Fruit fly (Drosophila melanogaster) whole organism, pupa: ENCODE measurements around the gene CG15308.
A peak's percentile ranks its signal among the peaks of the same experiment; 100 is the strongest.

ENCODE experiments used
- CG10348 ChIP-seq: fragments of 200-800 bp; sonication (Bioruptor generic); IDR thresholded peaks from 2 replicates; pipeline ENCODE4 v1.3.6; 2022; ENCODE audit warnings: missing biosample characterization, missing genetic modification characterization
- CG12605 ChIP-seq: fragments of 200-800 bp; sonication (Bioruptor generic); IDR thresholded peaks from 2 replicates; pipeline ENCODE4 v1.3.6; 2022; ENCODE audit warnings: missing biosample characterization, missing genetic modification characterization
- CG13204 ChIP-seq: fragments of 200-800 bp; sonication (Bioruptor generic); optimal IDR thresholded peaks from 2 replicates; lab custom pipeline; 2018; ENCODE audit warnings: missing biosample characterization, mild to moderate bottlenecking, missing genetic modification characterization, moderate library complexity
- CG14655 ChIP-seq: fragments of 200-800 bp; sonication (Bioruptor generic); optimal IDR thresholded peaks from 3 replicates; lab custom pipeline; 2017; ENCODE audit warnings: mild to moderate bottlenecking, missing biosample characterization, missing genetic modification reagents, missing genetic modification characterization
- CG15710 ChIP-seq: fragments of 200-800 bp; sonication (Bioruptor generic); optimal IDR thresholded peaks from 2 replicates; lab custom pipeline; 2018; ENCODE audit warnings: missing biosample characterization, mild to moderate bottlenecking, missing genetic modification characterization, moderate library complexity
- CG17806 ChIP-seq: fragments of 200-800 bp; sonication (Bioruptor generic); optimal IDR thresholded peaks from 2 replicates; lab custom pipeline; 2018; ENCODE audit warnings: missing biosample characterization, mild to moderate bottlenecking, missing genetic modification characterization, moderate library complexity
- CG32121 ChIP-seq: fragments of 200-800 bp; sonication (Bioruptor generic); IDR thresholded peaks from 2 replicates; pipeline ENCODE4 v1.3.6; 2022; ENCODE audit warnings: missing biosample characterization, missing genetic modification characterization
- CG34367 ChIP-seq: fragments of 200-800 bp; sonication (Bioruptor generic); optimal IDR thresholded peaks from 2 replicates; lab custom pipeline; 2018; ENCODE audit warnings: missing biosample characterization, mild to moderate bottlenecking, missing genetic modification characterization
- CG4496 ChIP-seq: fragments of 200-800 bp; sonication (Bioruptor generic); IDR thresholded peaks from 3 replicates; pipeline ENCODE4 v1.3.6; 2022; ENCODE audit warnings: missing biosample characterization, missing genetic modification characterization
- CG8159 ChIP-seq: fragments of 200-800 bp; sonication (Bioruptor generic); optimal IDR thresholded peaks from 3 replicates; lab custom pipeline; 2018; ENCODE audit warnings: missing biosample characterization, mild to moderate bottlenecking, missing genetic modification characterization, moderate library complexity
- CG8301 ChIP-seq: fragments of 200-800 bp; sonication (Bioruptor generic); optimal IDR thresholded peaks from 2 replicates; lab custom pipeline; 2018; ENCODE audit warnings: missing biosample characterization, mild to moderate bottlenecking, missing genetic modification characterization
- CG9948 ChIP-seq: fragments of 200-800 bp; sonication (Bioruptor generic); optimal IDR thresholded peaks from 2 replicates; lab custom pipeline; 2018; ENCODE audit warnings: missing biosample characterization, mild to moderate bottlenecking, missing genetic modification characterization, moderate library complexity
- D1 ChIP-seq: fragments of 200-800 bp; sonication (Bioruptor generic); optimal IDR thresholded peaks from 2 replicates; lab custom pipeline; 2018; ENCODE audit warnings: missing biosample characterization, mild to moderate bottlenecking, missing genetic modification characterization, moderate library complexity
- EcR ChIP-seq: fragments of 200-800 bp; sonication (Bioruptor generic); optimal IDR thresholded peaks from 3 replicates; lab custom pipeline; 2019; ENCODE audit warnings: missing biosample characterization, missing genetic modification characterization, mild to moderate bottlenecking, moderate library complexity, missing genetic modification reagents
- Ets98B ChIP-seq: fragments of 200-800 bp; sonication (Bioruptor generic); IDR thresholded peaks from 2 replicates; pipeline ENCODE4 v1.3.6; 2022; ENCODE audit warnings: missing biosample characterization, missing genetic modification characterization
- Pif1A ChIP-seq: fragments of 200-800 bp; sonication (Bioruptor generic); optimal IDR thresholded peaks from 3 replicates; lab custom pipeline; 2016; ENCODE audit warnings: missing biosample characterization, missing genetic modification characterization
- Pif1B ChIP-seq: fragments of 200-800 bp; sonication (Bioruptor generic); optimal IDR thresholded peaks from 3 replicates; lab custom pipeline; 2016; ENCODE audit warnings: missing biosample characterization, missing genetic modification characterization
- Snoo ChIP-seq: fragments of 200-800 bp; sonication (Bioruptor generic); optimal IDR thresholded peaks from 3 replicates; lab custom pipeline; 2017; ENCODE audit warnings: missing biosample characterization, mild to moderate bottlenecking, missing genetic modification characterization, inconsistent platforms
- fd96Ca ChIP-seq: fragments of 200-800 bp; sonication (Bioruptor generic); IDR thresholded peaks from 3 replicates; pipeline ENCODE4 v1.3.6; 2022; ENCODE audit warnings: missing biosample characterization, missing genetic modification characterization
- gl ChIP-seq: fragments of 200-800 bp; sonication (Bioruptor generic); optimal IDR thresholded peaks from 2 replicates; lab custom pipeline; 2018; ENCODE audit warnings: missing biosample characterization, mild to moderate bottlenecking, missing genetic modification characterization
- rn ChIP-seq: fragments of 200-800 bp; sonication (Bioruptor generic); IDR thresholded peaks from 2 replicates; pipeline ENCODE4 v1.3.6; 2022; ENCODE audit warnings: missing biosample characterization, missing genetic modification characterization

Gene CG15308

dm6 chrX:10232497-10232896 is 13.6 kb upstream of the CG15308 start:
- TF ChIP-seq CG32121 (GFP tag; lab: Robert Waterston, UW) (peak; percentile 29; the same call in 1 of the 2 replicates), CG9948 (tag; lab: Kevin White, UChicago) (no peak)

- no peak for TF ChIP-seq CG8301 (tag; lab: Kevin White, UChicago)
- TF ChIP-seq CG34367 (tag; lab: Kevin White, UChicago), result no peak
- TF ChIP-seq CG10348 (GFP tag; lab: Robert Waterston, UW), result no peak
- TF ChIP-seq Pif1B (GFP tag; lab: Kevin White, UChicago), result no peak
- no peak for TF ChIP-seq CG12605 (GFP tag; lab: Robert Waterston, UW)
- no peak for TF ChIP-seq EcR (GFP tag; lab: Kevin White, UChicago)
- no peak for TF ChIP-seq Ets98B (GFP tag; lab: Robert Waterston, UW)
- TF ChIP-seq CG4496 (GFP tag; lab: Robert Waterston, UW), result 0 out of 3 replicates have a peak, but pooled peaks have one; percentile 14
- TF ChIP-seq Pif1A (GFP tag; lab: Kevin White, UChicago), result no peak
- TF ChIP-seq, all 21 proteins: peak for 1
Measured at dm6 chrX:10219955-10220354, 1.0 kb upstream of the CG15308 start, which contains the start of gene CG34408. CG34408 (plus strand) TSS chrX:10220110.

- TF ChIP-seq Pif1A (GFP tag; lab: Kevin White, UChicago) (no peak), CG13204 (GFP tag; lab: Kevin White, UChicago) (no peak), gl (no peak), CG32121 (GFP tag; lab: Robert Waterston, UW) (no peak), Pif1B (GFP tag; lab: Kevin White, UChicago) (no peak), Ets98B (GFP tag; lab: Robert Waterston, UW) (no peak), CG9948 (tag; lab: Kevin White, UChicago) (no peak)
Measured at dm6 chrX:10216634-10217239, 2.2 kb downstream of the CG15308 start, which contains the start of gene CG2962. CG2962 (minus strand) TSS chrX:10216642.

dm6 chrX:10212687-10213329 is 6.1 kb downstream of the CG15308 start, which contains the start of gene ATPsyndelta:
ATPsyndelta (plus strand) TSS chrX:10212970.
- TF ChIP-seq Pif1A (GFP tag; lab: Kevin White, UChicago) (no peak), CG8159 (tag; lab: Kevin White, UChicago) (no peak), CG10348 (GFP tag; lab: Robert Waterston, UW) (no peak), CG32121 (GFP tag; lab: Robert Waterston, UW) (no peak), CG17806 (tag; lab: Kevin White, UChicago) (no peak), CG13204 (GFP tag; lab: Kevin White, UChicago) (no peak), D1 (tag; lab: Kevin White, UChicago) (no peak), CG34367 (tag; lab: Kevin White, UChicago) (no peak), CG9948 (tag; lab: Kevin White, UChicago) (no peak), EcR (GFP tag; lab: Kevin White, UChicago) (no peak)

dm6 chrX:10212118-10212517 is 6.8 kb downstream of the CG15308 start, which contains the start of gene Ypel:
Ypel (minus strand) TSS chrX:10212374.
- no peak for TF ChIP-seq CG9948 (tag; lab: Kevin White, UChicago)
- TF ChIP-seq, all 21 proteins: peak for 0

- TF ChIP-seq EcR (GFP tag; lab: Kevin White, UChicago) (peak; percentile 99), CG14655 (GFP tag; lab: Kevin White, UChicago) (peak; percentile 94), CG13204 (GFP tag; lab: Kevin White, UChicago) (no peak), D1 (tag; lab: Kevin White, UChicago) (peak; percentile 59), gl (peak; percentile 23), CG8301 (tag; lab: Kevin White, UChicago) (peak; percentile 88), Pif1B (GFP tag; lab: Kevin White, UChicago) (peak; percentile 83), Pif1A (GFP tag; lab: Kevin White, UChicago) (peak; percentile 78), fd96Ca (no peak), CG34367 (tag; lab: Kevin White, UChicago) (peak; percentile 67), Ets98B (GFP tag; lab: Robert Waterston, UW) (peak; percentile 54; the same call in 1 of the 2 replicates), CG10348 (GFP tag; lab: Robert Waterston, UW) (no peak), CG32121 (GFP tag; lab: Robert Waterston, UW) (peak; percentile 69), CG8159 (tag; lab: Kevin White, UChicago) (peak; percentile 80), Snoo (tag; lab: Kevin White, UChicago) (peak; percentile 87), CG15710 (tag; lab: Kevin White, UChicago) (peak; percentile 70), CG4496 (GFP tag; lab: Robert Waterston, UW) (peak; percentile 83; the same call in 2 of the 3 replicates), CG17806 (tag; lab: Kevin White, UChicago) (peak; percentile 76), CG9948 (tag; lab: Kevin White, UChicago) (peak; percentile 79), CG12605 (GFP tag; lab: Robert Waterston, UW) (peak; percentile 69), rn (GFP tag; lab: Robert Waterston, UW) (peak; percentile 36; the same call in 1 of the 2 replicates)
- TF ChIP-seq, all 21 proteins: peak for 18
Measured at dm6 chrX:10211128-10211914, 7.6 kb downstream of the CG15308 start.
